Fruit fly (Drosophila melanogaster) S2 (cell line): ENCODE measurements around the gene CG13001.

ENCODE experiments used
- CG8478 ChIP-seq: fragments of >200 bp; optimal IDR thresholded peaks from 2 replicates; lab custom pipeline; 2018
- CTCF ChIP-seq, 2 experiments: fragments of >200 bp; optimal IDR thresholded peaks; 2 replicates each; lab custom pipeline; 2018

CG13001 gene

dm6 chrX:16930465-16931286 lies 12.0 kb downstream of the CG13001 start:
- TF ChIP-seq CG8478 (lab: Kevin White, UChicago) = no peak

- TF ChIP-seq CG8478 (lab: Kevin White, UChicago) = no peak
- TF ChIP-seq CTCF (optimal IDR thresholded peaks at IDR 0.05; lab: Kevin White, UChicago) = no peak
Observed at dm6 chrX:16926726-16927125, 15.9 kb downstream of the CG13001 start.

- TF ChIP-seq CTCF (optimal IDR thresholded peaks at IDR 0.05; lab: Kevin White, UChicago) (no peak), CG8478 (lab: Kevin White, UChicago) (no peak)
Observed at dm6 chrX:16924069-16924721, 18.5 kb downstream of the CG13001 start.

dm6 chrX:16923503-16923902 lies 19.2 kb downstream of the CG13001 start:
- TF ChIP-seq CTCF (optimal IDR thresholded peaks at IDR 0.05; lab: Kevin White, UChicago) = no peak
- no peak for TF ChIP-seq CG8478 (lab: Kevin White, UChicago)

dm6 chrX:16922626-16923025 lies 20.0 kb downstream of the CG13001 start:
- TF ChIP-seq CTCF (optimal IDR thresholded peaks at IDR 0.05; lab: Kevin White, UChicago) = no peak
- no peak for TF ChIP-seq CG8478 (lab: Kevin White, UChicago)

- no peak for TF ChIP-seq CTCF (optimal IDR thresholded peaks at IDR 0.05; lab: Kevin White, UChicago)
- TF ChIP-seq CG8478 (lab: Kevin White, UChicago) = no peak
Observed at dm6 chrX:16920682-16921286, 21.9 kb downstream of the CG13001 start.

- TF ChIP-seq CG8478 (lab: Kevin White, UChicago) (no peak), CTCF (optimal IDR thresholded peaks at IDR 0.05; lab: Kevin White, UChicago) (no peak)
Observed at dm6 chrX:16918767-16919336, 23.8 kb downstream of the CG13001 start.

dm6 chrX:16917462-16917861 lies 25.2 kb downstream of the CG13001 start:
- TF ChIP-seq CTCF (optimal IDR thresholded peaks at IDR 0.05; lab: Kevin White, UChicago) (no peak), CG8478 (lab: Kevin White, UChicago) (no peak)

- TF ChIP-seq CTCF (optimal IDR thresholded peaks at IDR 0.05; lab: Kevin White, UChicago) = no peak
- TF ChIP-seq CG8478 (lab: Kevin White, UChicago) = no peak
Observed at dm6 chrX:16912965-16913755, 29.5 kb downstream of the CG13001 start, which contains the start of gene CG4928. CG4928 (plus strand) TSS chrX:16913180.

- no peak for TF ChIP-seq CG8478 (lab: Kevin White, UChicago)
- TF ChIP-seq CTCF (optimal IDR thresholded peaks at IDR 0.05; lab: Kevin White, UChicago) = no peak
Observed at dm6 chrX:16911962-16912361, 30.7 kb downstream of the CG13001 start.

- no peak for TF ChIP-seq CG8478 (lab: Kevin White, UChicago)
- TF ChIP-seq CTCF (optimal IDR thresholded peaks at IDR 0.05; lab: Kevin White, UChicago) = no peak
Observed at dm6 chrX:16909886-16910285, 32.8 kb downstream of the CG13001 start.

dm6 chrX:16909297-16909696 lies 33.4 kb downstream of the CG13001 start:
- TF ChIP-seq CTCF (optimal IDR thresholded peaks at IDR 0.05; lab: Kevin White, UChicago) = no peak
- TF ChIP-seq CG8478 (lab: Kevin White, UChicago) = no peak

- no peak for TF ChIP-seq CG8478 (lab: Kevin White, UChicago)
- no peak for TF ChIP-seq CTCF (optimal IDR thresholded peaks at IDR 0.05; lab: Kevin White, UChicago)
Observed at dm6 chrX:16907675-16908074, 35.0 kb downstream of the CG13001 start.

dm6 chrX:16907009-16907408 lies 35.7 kb downstream of the CG13001 start:
- TF ChIP-seq CG8478 (lab: Kevin White, UChicago) (no peak), CTCF (optimal IDR thresholded peaks at IDR 0.05; lab: Kevin White, UChicago) (no peak)
